Worm (Caenorhabditis elegans): ENCODE measurements around the gene T28D6.6.

T28D6.6 gene

DNA sequence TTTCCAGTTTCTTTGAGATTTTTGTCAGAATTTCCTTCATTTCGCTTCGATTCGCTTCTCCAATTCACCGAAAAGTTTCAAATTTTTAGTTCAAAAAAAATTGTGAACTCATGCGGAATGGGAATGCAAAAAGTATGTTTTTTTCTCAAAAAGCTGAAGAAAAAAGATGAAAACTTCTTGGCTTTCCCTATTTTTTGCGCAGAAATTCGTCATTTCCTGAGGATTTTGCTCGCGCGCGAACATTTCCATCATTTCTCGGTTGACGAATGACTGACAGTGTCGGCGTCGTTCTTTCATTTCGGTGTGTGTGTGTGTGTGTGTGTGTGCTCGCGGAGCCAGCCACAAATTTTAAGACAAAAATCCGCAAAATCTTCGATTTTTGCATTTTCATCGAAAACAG lies 10.6 kb downstream of the T28D6.6 start:
- TF ChIP-seq ama-1 (optimal IDR thresholded peaks at IDR 0.05) (no peak), B0310.2 (tag; optimal IDR thresholded peaks at IDR 0.05) (no peak), flt-1 (GFP tag; IDR thresholded peaks at IDR 0.05) (no peak), tra-4 (tag; optimal IDR thresholded peaks at IDR 0.05) (no peak), ceh-36 (tag; optimal IDR thresholded peaks at IDR 0.05) (no peak), ets-7 (tag; optimal IDR thresholded peaks at IDR 0.05) (no peak), hnd-1 (tag; optimal IDR thresholded peaks at IDR 0.05) (no peak), tbx-37 (GFP tag; conservative IDR thresholded peaks at IDR 0.05) (no peak), aly-1 (tag; optimal IDR thresholded peaks at IDR 0.05) (no peak)

DNA sequence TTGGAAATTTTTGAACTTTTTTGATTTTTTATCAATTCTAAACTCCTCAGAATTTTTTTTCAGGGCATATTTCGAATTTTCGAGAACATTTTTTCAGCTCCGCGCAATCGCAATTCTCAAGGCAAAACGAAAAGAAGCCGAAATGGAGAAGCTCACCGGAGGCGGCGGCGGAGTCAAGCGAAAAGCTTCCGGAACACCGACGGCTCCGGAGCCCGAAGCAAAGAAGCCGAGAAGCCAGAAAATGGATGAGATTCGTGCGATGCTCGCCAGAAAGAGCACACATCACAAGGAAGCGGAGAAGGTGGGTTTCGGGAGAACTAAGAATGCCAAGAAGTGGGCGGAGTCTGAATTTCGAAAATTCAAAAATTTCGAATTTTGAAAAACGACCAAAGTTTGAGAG lies 18.8 kb downstream of the T28D6.6 start:
- TF ChIP-seq sea-1 (GFP tag; conservative IDR thresholded peaks at IDR 0.05) (no peak), tbx-37 (GFP tag; conservative IDR thresholded peaks at IDR 0.05) (no peak), ceh-36 (tag; optimal IDR thresholded peaks at IDR 0.05) (no peak), scrt-1 (GFP tag; IDR thresholded peaks at IDR 0.05) (no peak), aly-1 (tag; optimal IDR thresholded peaks at IDR 0.05) (no peak), pes-1 (GFP tag; IDR thresholded peaks at IDR 0.05) (no peak)

DNA sequence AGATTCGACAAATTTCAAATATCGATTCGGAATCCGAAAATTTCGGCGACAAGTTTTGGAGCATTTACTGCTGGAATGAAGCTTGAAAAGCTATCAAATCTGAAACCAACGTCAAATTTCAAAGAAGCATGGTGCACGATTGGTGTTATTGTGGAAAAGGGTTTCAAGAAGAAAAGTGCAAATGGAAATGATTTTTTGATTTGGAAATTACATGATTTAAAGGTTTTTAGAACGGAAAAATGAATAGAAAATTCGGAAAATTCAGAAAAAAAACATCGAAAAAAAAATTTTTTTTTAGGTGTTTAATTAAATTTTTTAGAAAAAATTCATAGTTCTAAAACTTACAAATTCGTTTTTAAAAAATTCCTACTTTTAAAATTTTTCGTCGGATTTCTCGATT lies 24.8 kb downstream of the T28D6.6 start, which contains the start of gene teg-1:
teg-1 (minus strand) TSS at position 101 of the 400 bp plus-strand sequence.
- TF ChIP-seq hmg-4 (GFP tag; optimal IDR thresholded peaks at IDR 0.05) (no peak), scrt-1 (GFP tag; IDR thresholded peaks at IDR 0.05) (no peak), ama-1 (optimal IDR thresholded peaks at IDR 0.05) (no peak), ets-7 (tag; optimal IDR thresholded peaks at IDR 0.05) (no peak), flt-1 (GFP tag; IDR thresholded peaks at IDR 0.05) (no peak), hnd-1 (tag; optimal IDR thresholded peaks at IDR 0.05) (no peak), aly-1 (tag; optimal IDR thresholded peaks at IDR 0.05) (no peak), tbx-37 (GFP tag; conservative IDR thresholded peaks at IDR 0.05) (no peak), tra-4 (tag; optimal IDR thresholded peaks at IDR 0.05) (no peak), tbx-11 (GFP tag; IDR thresholded peaks at IDR 0.05) (no peak), ceh-36 (tag; optimal IDR thresholded peaks at IDR 0.05) (no peak)

DNA sequence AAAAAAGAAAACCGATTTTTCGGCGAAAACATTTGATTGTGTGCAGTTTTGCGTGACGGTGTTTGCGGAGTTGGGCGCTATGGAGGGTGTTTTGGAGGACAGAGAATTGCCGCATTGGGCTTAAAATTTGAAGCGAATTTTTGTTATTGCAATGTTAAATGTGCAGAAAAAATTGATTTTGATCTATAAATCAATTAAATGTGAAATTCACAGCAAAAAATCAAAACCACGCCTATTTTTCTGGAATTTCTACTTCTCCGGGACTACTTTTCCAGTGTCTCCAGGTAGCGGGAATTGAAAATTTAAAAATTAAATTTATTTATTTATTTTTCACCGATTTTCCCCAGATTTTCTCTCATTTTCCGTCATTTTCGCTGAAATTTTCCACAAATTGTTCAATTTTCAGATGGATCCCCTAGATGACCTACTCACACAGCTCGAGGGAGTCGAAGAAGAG lies 25.7 kb downstream of the T28D6.6 start, which contains the start of gene mcm-10:
mcm-10 (plus strand) TSS at position 407 of the 457 bp plus-strand sequence.
- TF ChIP-seq ets-7 (tag; optimal IDR thresholded peaks at IDR 0.05): peak; percentile 64
- TF ChIP-seq sea-1 (GFP tag; conservative IDR thresholded peaks at IDR 0.05): no peak
- TF ChIP-seq pes-1 (GFP tag; IDR thresholded peaks at IDR 0.05): peak; percentile 59
- TF ChIP-seq ama-1 (optimal IDR thresholded peaks at IDR 0.05): no peak
- peak; percentile 37 for TF ChIP-seq ceh-13 (GFP tag; optimal IDR thresholded peaks at IDR 0.05)
- peak; percentile 37 for TF ChIP-seq B0310.2 (tag; optimal IDR thresholded peaks at IDR 0.05)
- TF ChIP-seq tbx-37 (GFP tag; conservative IDR thresholded peaks at IDR 0.05): peak; percentile 50; the same call in 1 of the 2 replicates
- peak; percentile 35 for TF ChIP-seq tra-4 (tag; optimal IDR thresholded peaks at IDR 0.05)
- peak; percentile 15 for TF ChIP-seq hnd-1 (tag; optimal IDR thresholded peaks at IDR 0.05)
- no peak for TF ChIP-seq scrt-1 (GFP tag; IDR thresholded peaks at IDR 0.05)
- TF ChIP-seq flt-1 (GFP tag; IDR thresholded peaks at IDR 0.05): peak; percentile 36; the same call in 1 of the 2 replicates
- TF ChIP-seq F13C5.2 (tag; optimal IDR thresholded peaks at IDR 0.05): peak; percentile 85

DNA sequence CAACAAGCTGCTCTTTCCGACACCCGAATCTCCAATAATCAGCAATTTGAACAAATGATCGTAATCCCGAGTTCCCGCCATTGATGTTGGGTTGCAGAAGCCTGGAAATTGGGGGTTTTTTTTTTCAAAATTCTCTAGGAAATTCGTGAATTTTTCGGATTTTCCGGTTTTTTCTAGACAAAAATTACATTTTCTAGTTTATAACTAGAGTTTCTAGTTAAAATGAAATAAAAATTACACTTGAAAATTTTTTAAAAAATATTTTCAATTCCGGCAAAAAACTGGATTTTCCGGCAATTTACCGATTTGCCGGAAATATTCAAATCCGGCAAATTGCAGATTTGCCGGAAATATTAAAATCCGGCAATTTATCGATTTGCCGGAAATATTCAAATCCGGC lies 31.4 kb downstream of the T28D6.6 start, which contains the start of gene rab-35:
rab-35 (minus strand) TSS at position 101 of the 400 bp plus-strand sequence.
- TF ChIP-seq scrt-1 (GFP tag; IDR thresholded peaks at IDR 0.05) (no peak), flt-1 (GFP tag; IDR thresholded peaks at IDR 0.05) (no peak), ets-7 (tag; optimal IDR thresholded peaks at IDR 0.05) (no peak), pes-1 (GFP tag; IDR thresholded peaks at IDR 0.05) (no peak), hmbx-1 (tag; optimal IDR thresholded peaks at IDR 0.05) (no peak), B0310.2 (tag; optimal IDR thresholded peaks at IDR 0.05) (no peak), sea-1 (GFP tag; conservative IDR thresholded peaks at IDR 0.05) (no peak), tbx-11 (GFP tag; IDR thresholded peaks at IDR 0.05) (no peak), aly-1 (tag; optimal IDR thresholded peaks at IDR 0.05) (no peak), hnd-1 (tag; optimal IDR thresholded peaks at IDR 0.05) (no peak), hmg-4 (GFP tag; optimal IDR thresholded peaks at IDR 0.05) (no peak), ama-1 (optimal IDR thresholded peaks at IDR 0.05) (no peak)

DNA sequence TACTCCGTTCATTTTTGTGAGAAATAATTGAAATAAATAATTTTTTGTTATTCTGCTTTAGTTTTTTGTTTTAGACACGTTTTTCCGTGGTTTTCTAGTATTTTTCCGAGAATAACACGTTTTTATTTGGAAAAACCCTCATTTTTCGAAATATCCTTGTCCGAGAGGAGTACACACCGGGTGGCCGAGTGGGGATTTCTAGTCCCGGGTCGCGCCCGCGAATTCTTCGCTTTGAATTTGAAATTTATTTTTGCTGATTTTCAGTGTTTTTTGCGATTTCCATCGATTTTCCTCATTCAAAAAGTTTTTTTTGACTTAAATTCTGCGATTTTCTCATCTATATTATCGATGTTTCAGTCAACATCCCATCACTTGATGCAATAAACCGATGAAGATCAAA lies 52.4 kb downstream of the T28D6.6 start, which contains the start of the genes gly-9, mib-1 and smc-3:
gly-9 (minus strand) TSS at position 27 of the 400 bp plus-strand sequence.
mib-1 (minus strand) TSS at position 123 of the 400 bp plus-strand sequence.
smc-3 (plus strand) TSS at position 351 of the 400 bp plus-strand sequence.
- TF ChIP-seq hmbx-1 (tag; optimal IDR thresholded peaks at IDR 0.05) (no peak), tbx-11 (GFP tag; IDR thresholded peaks at IDR 0.05) (0 out of 2 replicates have a peak, but pooled peaks have one; percentile 34), ceh-36 (tag; optimal IDR thresholded peaks at IDR 0.05) (no peak), ets-7 (tag; optimal IDR thresholded peaks at IDR 0.05) (peak; percentile 15), pes-1 (GFP tag; IDR thresholded peaks at IDR 0.05) (peak; percentile 66), ceh-13 (GFP tag; optimal IDR thresholded peaks at IDR 0.05) (no peak), hnd-1 (tag; optimal IDR thresholded peaks at IDR 0.05) (no peak), scrt-1 (GFP tag; IDR thresholded peaks at IDR 0.05) (0 out of 2 replicates have a peak, but pooled peaks have one; percentile 60), sea-1 (GFP tag; conservative IDR thresholded peaks at IDR 0.05) (no peak), ama-1 (optimal IDR thresholded peaks at IDR 0.05) (no peak), tra-4 (tag; optimal IDR thresholded peaks at IDR 0.05) (no peak), tbx-37 (GFP tag; conservative IDR thresholded peaks at IDR 0.05) (peak; percentile 83), aly-1 (tag; optimal IDR thresholded peaks at IDR 0.05) (no peak), B0310.2 (tag; optimal IDR thresholded peaks at IDR 0.05) (no peak), flt-1 (GFP tag; IDR thresholded peaks at IDR 0.05) (no peak), hmg-4 (GFP tag; optimal IDR thresholded peaks at IDR 0.05) (no peak), F13C5.2 (tag; optimal IDR thresholded peaks at IDR 0.05) (no peak)

DNA sequence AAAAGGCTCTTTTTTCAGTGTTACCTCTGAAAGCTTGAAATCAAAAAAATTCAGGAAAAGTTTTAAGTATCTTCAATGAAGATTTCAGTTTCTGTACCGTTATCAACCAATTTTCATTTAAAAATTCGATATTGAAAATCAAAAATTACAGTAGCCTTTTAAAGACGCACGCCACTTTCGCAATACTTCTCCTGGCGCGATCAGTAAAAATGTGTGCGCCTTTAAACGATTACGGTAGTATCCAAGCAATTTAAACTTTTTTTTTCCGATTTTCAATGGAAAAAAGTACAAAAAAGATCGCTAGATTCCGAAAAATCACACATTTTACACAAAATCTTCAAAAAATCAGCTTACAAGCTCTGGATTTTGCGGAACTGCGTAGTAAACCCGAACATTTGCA lies 53.0 kb downstream of the T28D6.6 start:
- no peak for TF ChIP-seq hnd-1 (tag; optimal IDR thresholded peaks at IDR 0.05)
- TF ChIP-seq sea-1 (GFP tag; conservative IDR thresholded peaks at IDR 0.05): no peak
- no peak for TF ChIP-seq scrt-1 (GFP tag; IDR thresholded peaks at IDR 0.05)
- no peak for TF ChIP-seq tbx-11 (GFP tag; IDR thresholded peaks at IDR 0.05)
- TF ChIP-seq ceh-13 (GFP tag; optimal IDR thresholded peaks at IDR 0.05): no peak
- TF ChIP-seq ama-1 (optimal IDR thresholded peaks at IDR 0.05): no peak
- TF ChIP-seq tra-4 (tag; optimal IDR thresholded peaks at IDR 0.05): no peak
- TF ChIP-seq tbx-37 (GFP tag; conservative IDR thresholded peaks at IDR 0.05): no peak
- no peak for TF ChIP-seq pes-1 (GFP tag; IDR thresholded peaks at IDR 0.05)
- no peak for TF ChIP-seq hmbx-1 (tag; optimal IDR thresholded peaks at IDR 0.05)
- TF ChIP-seq F13C5.2 (tag; optimal IDR thresholded peaks at IDR 0.05): no peak
- TF ChIP-seq ets-7 (tag; optimal IDR thresholded peaks at IDR 0.05): no peak
- TF ChIP-seq B0310.2 (tag; optimal IDR thresholded peaks at IDR 0.05): no peak
- TF ChIP-seq aly-1 (tag; optimal IDR thresholded peaks at IDR 0.05): no peak
- no peak for TF ChIP-seq hmg-4 (GFP tag; optimal IDR thresholded peaks at IDR 0.05)
- TF ChIP-seq ceh-36 (tag; optimal IDR thresholded peaks at IDR 0.05): no peak

Measured in whole organism, early embryonic.